Worm (Caenorhabditis elegans): ENCODE data around the gene fbxa-197.

- TF ChIP-seq tra-4 (tag; optimal IDR thresholded peaks at IDR 0.05): no peak
- TF ChIP-seq aly-1 (tag; optimal IDR thresholded peaks at IDR 0.05): no peak
- TF ChIP-seq ceh-36 (tag; optimal IDR thresholded peaks at IDR 0.05): no peak
- TF ChIP-seq ets-7 (tag; optimal IDR thresholded peaks at IDR 0.05): no peak
- no peak for TF ChIP-seq F13C5.2 (tag; optimal IDR thresholded peaks at IDR 0.05)
- no peak for TF ChIP-seq ceh-13 (GFP tag; optimal IDR thresholded peaks at IDR 0.05)
- no peak for TF ChIP-seq flt-1 (GFP tag; IDR thresholded peaks at IDR 0.05)
- TF ChIP-seq ama-1 (optimal IDR thresholded peaks at IDR 0.05): no peak
Measured at ce11 chrV:15884698-15885097, 17.2 kb downstream of the fbxa-197 start, which contains the start of gene oac-42.

All from whole organism, early embryonic.